Fruit fly (Drosophila melanogaster) S2 (cell line): ENCODE results near the gene Grl40a.

Source experiments
- CG8478 ChIP-seq: fragments of >200 bp; optimal IDR thresholded peaks from 2 replicates; lab custom pipeline; 2018
- CTCF ChIP-seq, 2 experiments: fragments of >200 bp; optimal IDR thresholded peaks; 2 replicates each; lab custom pipeline; 2018

DNA sequence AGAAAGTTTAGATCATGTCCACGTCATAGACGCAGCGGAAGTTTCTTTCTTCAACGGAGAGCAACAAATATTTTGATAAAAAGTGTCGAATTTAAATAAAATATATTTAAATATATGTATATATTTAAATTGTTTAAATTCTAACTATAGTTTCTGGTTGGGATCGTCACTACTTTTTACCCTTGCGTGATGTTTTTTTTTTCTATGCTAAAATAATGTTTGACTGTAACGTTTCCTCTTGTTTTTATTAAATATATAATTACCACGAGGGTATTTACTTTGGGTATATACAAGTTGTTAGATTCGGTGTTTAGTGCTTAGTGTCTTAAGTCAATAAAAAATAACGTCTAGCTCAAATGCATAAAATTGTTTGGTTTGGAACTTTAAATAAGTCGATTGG lies 41.7 kb downstream of the Grl40a start, which contains the start of gene ttm3:
- TF ChIP-seq CTCF (optimal IDR thresholded peaks at IDR 0.05; lab: Kevin White, UChicago) (no peak), CG8478 (lab: Kevin White, UChicago) (no peak)
